Worm (Caenorhabditis elegans) whole organism, L4 larva: Measurements from ENCODE around the gene usp-50.

Experiments used
- ama-1 ChIP-seq: fragments of 150-350 bp; optimal IDR thresholded peaks from 2 replicates; lab custom pipeline; 2014; ENCODE audit warnings: inconsistent platforms, mixed read lengths
- ceh-82 ChIP-seq: sonication (generic microtip); optimal IDR thresholded peaks from 2 replicates; lab custom pipeline; 2017; ENCODE audit warnings: missing biosample characterization, missing genetic modification characterization
- madf-9 ChIP-seq: fragments of 200-800 bp; sonication (Bioruptor generic); conservative IDR thresholded peaks from 2 replicates; pipeline ENCODE4 v1.3.6; 2022; ENCODE audit warnings: missing genetic modification reagents, missing genetic modification characterization, missing compliant biosample characterization
- mep-1 ChIP-seq: fragments of 150-350 bp; sonication (generic microtip); optimal IDR thresholded peaks from 3 replicates; lab custom pipeline; 2014; ENCODE audit warnings: missing biosample characterization, missing genetic modification characterization
- nhr-77 ChIP-seq: fragments of 150-350 bp; optimal IDR thresholded peaks from 2 replicates; lab custom pipeline; 2014; ENCODE audit warnings: missing biosample characterization, missing genetic modification characterization
- saeg-2 ChIP-seq: fragments of 200-800 bp; sonication (Bioruptor generic); IDR thresholded peaks from 2 replicates; pipeline ENCODE4 v1.3.6; 2022; ENCODE audit warnings: missing genetic modification reagents, missing genetic modification characterization, missing compliant biosample characterization

DNA sequence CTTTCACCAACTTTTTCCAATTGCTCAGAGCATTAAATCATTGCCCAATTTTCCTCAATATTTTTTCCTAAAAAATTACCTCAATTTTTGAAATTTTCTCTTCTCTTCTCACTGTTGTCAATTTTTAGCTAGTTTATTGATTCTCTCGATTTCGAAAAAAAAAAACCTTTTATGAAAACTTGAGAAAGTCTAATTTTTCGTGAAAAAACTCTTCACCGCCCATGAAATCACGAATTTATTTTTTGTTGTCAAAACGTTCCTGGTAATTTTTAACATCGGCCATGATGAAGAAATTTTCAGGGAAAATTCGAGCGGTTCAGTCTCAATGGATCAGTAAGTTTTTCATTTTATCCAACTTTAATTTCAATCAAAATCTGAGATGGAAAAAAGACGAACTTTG is 25.2 kb upstream of the usp-50 start, which contains the start of gene fbxa-157:
- TF ChIP-seq ama-1 (no peak), madf-9 (no peak), saeg-2 (no peak), ceh-82 (tag; lab: Kevin White, UChicago) (no peak), mep-1 (tag; lab: Kevin White, UChicago) (no peak), nhr-77 (tag; lab: Kevin White, UChicago) (no peak)
